3 fruit fly cellular contexts compared by ENCODE assay signal in the genomic region with DNA sequence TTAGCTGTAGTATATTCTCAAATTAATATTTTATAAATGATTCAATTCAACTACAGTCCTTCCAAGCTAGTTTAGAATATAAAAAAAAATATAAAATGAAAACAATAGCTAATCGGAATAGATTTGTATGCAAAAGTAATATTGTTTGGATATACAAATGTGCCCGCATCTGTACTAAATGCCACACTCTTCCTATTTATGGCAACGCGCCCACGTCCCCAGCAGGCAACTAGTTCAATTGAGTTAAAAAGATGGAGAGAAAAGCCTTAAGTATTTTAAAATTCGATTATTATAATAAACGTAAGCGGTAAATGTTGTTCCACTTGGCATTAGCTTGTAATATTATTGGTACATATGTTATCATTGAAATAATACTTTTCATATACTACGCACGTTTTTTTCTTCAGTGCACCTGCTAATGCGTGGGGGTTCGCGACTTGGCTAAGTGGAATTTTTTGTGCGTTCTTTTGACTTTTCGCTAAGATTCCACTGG.
A peak's percentile ranks its signal among the peaks of the same experiment; 100 is the strongest.
TF ChIP-seq lines count a peak whose summit lies in the region.

No protein-coding gene starts in this region.

TF ChIP-seq in whole organism, embryonic, 481 proteins besides CTCF, POLR2A, EP300 and RAD21 (continued from another document and continues in another):
- TF ChIP-seq CG2875 (GFP tag; optimal IDR thresholded peaks at IDR 0.05; lab: Kevin White, UChicago) (peak; percentile 27), CG8281 (tag; optimal IDR thresholded peaks at IDR 0.05; lab: Kevin White, UChicago) (peak; percentile 54), Deaf1 (tag; optimal IDR thresholded peaks at IDR 0.05; lab: Kevin White, UChicago) (peak; percentile 14), CG12299 (tag; optimal IDR thresholded peaks at IDR 0.05; lab: Kevin White, UChicago) (no peak), CG2116 (GFP tag; optimal IDR thresholded peaks at IDR 0.05; lab: Kevin White, UChicago) (no peak), CG7556 (GFP tag; optimal IDR thresholded peaks at IDR 0.05; lab: Kevin White, UChicago) (peak; percentile 65), zen2 (GFP tag; IDR thresholded peaks at IDR 0.05; lab: Robert Waterston, UW; ENCODE audit: partially characterized antibody) (no peak), CG2120 (GFP tag; optimal IDR thresholded peaks at IDR 0.05; lab: Kevin White, UChicago) (peak; percentile 74), CG32772 (GFP tag; IDR thresholded peaks at IDR 0.05; lab: Robert Waterston, UW) (peak; percentile 37; the same call in 1 of the 2 replicates), dpn (GFP tag; optimal IDR thresholded peaks at IDR 0.05; lab: Kevin White, UChicago) (peak; percentile 35 to 50), CG7271 (tag; optimal IDR thresholded peaks at IDR 0.05; lab: Kevin White, UChicago) (no peak), zfh1 (GFP tag; IDR thresholded peaks at IDR 0.05; lab: Robert Waterston, UW) (peak; percentile 23; the same call in 1 of the 3 replicates), Atf3 (GFP tag; optimal IDR thresholded peaks at IDR 0.05; lab: Kevin White, UChicago) (peak; percentile 20), eve (GFP tag; optimal IDR thresholded peaks at IDR 0.05; lab: Kevin White, UChicago) (peak in 1 of 2 experiments; percentile 84), CG10654 (GFP tag; optimal IDR thresholded peaks at IDR 0.05; lab: Kevin White, UChicago) (peak; percentile 48), yki (optimal IDR thresholded peaks at IDR 0.05; lab: Kevin White, UChicago) (no peak), CG14965 (GFP tag; optimal IDR thresholded peaks at IDR 0.05; lab: Kevin White, UChicago; ENCODE audit: borderline replicate concordance) (no peak), CG15601 (tag; optimal IDR thresholded peaks at IDR 0.05; lab: Kevin White, UChicago) (peak; percentile 57), CkIIα-i1 (GFP tag; IDR thresholded peaks at IDR 0.05; lab: Robert Waterston, UW) (no peak), pum (GFP tag; optimal IDR thresholded peaks at IDR 0.05; lab: Kevin White, UChicago) (peak; percentile 35), Nf-YA (GFP tag; IDR thresholded peaks at IDR 0.05; lab: Robert Waterston, UW) (no peak), CG18764 (GFP tag; optimal IDR thresholded peaks at IDR 0.05; lab: Kevin White, UChicago) (no peak), Lpt (GFP tag; optimal IDR thresholded peaks at IDR 0.05; lab: Kevin White, UChicago) (no peak), CG2199 (GFP tag; IDR thresholded peaks at IDR 0.05; lab: Robert Waterston, UW) (no peak), PHDP (tag; optimal IDR thresholded peaks at IDR 0.05; lab: Kevin White, UChicago) (peak; percentile 85), CG15696 (tag; optimal IDR thresholded peaks at IDR 0.05; lab: Kevin White, UChicago) (no peak), Tbp (GFP tag; optimal IDR thresholded peaks at IDR 0.05; lab: Kevin White, UChicago) (no peak), Gsc (GFP tag; IDR thresholded peaks at IDR 0.05; lab: Robert Waterston, UW) (no peak; the same call in 1 of the 2 replicates), Hr51 (GFP tag; optimal IDR thresholded peaks at IDR 0.05; lab: Kevin White, UChicago) (peak in 1 of 2 experiments; percentile 85), dm (GFP tag; optimal IDR thresholded peaks at IDR 0.05; lab: Kevin White, UChicago) (no peak), BtbVII (GFP tag; optimal IDR thresholded peaks at IDR 0.05; lab: Kevin White, UChicago) (peak; percentile 35), crc (GFP tag; optimal IDR thresholded peaks at IDR 0.05; lab: Kevin White, UChicago) (no peak), Dfd (GFP tag; optimal IDR thresholded peaks at IDR 0.05; lab: Kevin White, UChicago) (no peak), h (optimal IDR thresholded peaks at IDR 0.05; lab: Kevin White, UChicago) (no peak), ac (GFP tag; optimal IDR thresholded peaks at IDR 0.05; lab: Kevin White, UChicago) (no peak), Nf-YC (tag; optimal IDR thresholded peaks at IDR 0.05; lab: Kevin White, UChicago) (no peak), kay (GFP tag; optimal IDR thresholded peaks at IDR 0.05; lab: Kevin White, UChicago) (peak; percentile 22), CG4282 (GFP tag; optimal IDR thresholded peaks at IDR 0.05; lab: Kevin White, UChicago) (no peak), CG14014 (GFP tag; IDR thresholded peaks at IDR 0.05; lab: Robert Waterston, UW) (no peak), Ets65A (GFP tag; lab: Kevin White, UChicago) (peak; percentile 97), CG34376 (GFP tag; optimal IDR thresholded peaks at IDR 0.05; lab: Kevin White, UChicago) (no peak), CG6854 (GFP tag; optimal IDR thresholded peaks at IDR 0.05; lab: Kevin White, UChicago) (peak; percentile 40)

TF ChIP-seq in whole organism, prepupa, 60 proteins besides CTCF, POLR2A, EP300 and RAD21 (continued from another document):
- TF ChIP-seq Hr4 (GFP tag; optimal IDR thresholded peaks at IDR 0.05; lab: Kevin White, UChicago) (peak; percentile 78), ss (GFP tag; optimal IDR thresholded peaks at IDR 0.05; lab: Kevin White, UChicago) (no peak), salr (GFP tag; optimal IDR thresholded peaks at IDR 0.05; lab: Kevin White, UChicago) (peak in 1 of 2 experiments; percentile 66), dsx (GFP tag; optimal IDR thresholded peaks at IDR 0.05; lab: Kevin White, UChicago; ENCODE audit: poor library complexity, severe bottlenecking) (no peak), dac (GFP tag; optimal IDR thresholded peaks at IDR 0.05; lab: Kevin White, UChicago) (peak; percentile 55), lz (GFP tag; optimal IDR thresholded peaks at IDR 0.05; lab: Kevin White, UChicago) (no peak), CG8632 (GFP tag; optimal IDR thresholded peaks at IDR 0.05; lab: Kevin White, UChicago) (peak; percentile 11), Lpt (GFP tag; optimal IDR thresholded peaks at IDR 0.05; lab: Kevin White, UChicago) (peak; percentile 64), esn (GFP tag; optimal IDR thresholded peaks at IDR 0.05; lab: Kevin White, UChicago) (peak; percentile 5), Eip78C (GFP tag; lab: Kevin White, UChicago) (peak; percentile 79), CG6792 (GFP tag; optimal IDR thresholded peaks at IDR 0.05; lab: Kevin White, UChicago) (no peak), fd85E (GFP tag; optimal IDR thresholded peaks at IDR 0.05; lab: Kevin White, UChicago) (no peak), svp (GFP tag; lab: Kevin White, UChicago) (peak; percentile 41), CG3919 (GFP tag; optimal IDR thresholded peaks at IDR 0.05; lab: Kevin White, UChicago) (peak; percentile 19), Sox14 (GFP tag; optimal IDR thresholded peaks at IDR 0.05; lab: Kevin White, UChicago) (peak; percentile 36), Ets21C (GFP tag; optimal IDR thresholded peaks at IDR 0.05; lab: Kevin White, UChicago) (no peak), fd59A (GFP tag; optimal IDR thresholded peaks at IDR 0.05; lab: Kevin White, UChicago) (peak; percentile 15), CG16779 (tag; optimal IDR thresholded peaks at IDR 0.05; lab: Kevin White, UChicago) (peak; percentile 26), CG11294 (GFP tag; IDR thresholded peaks at IDR 0.05; lab: Robert Waterston, UW) (peak; percentile 22; the same call in 1 of the 2 replicates), CG11902 (GFP tag; optimal IDR thresholded peaks at IDR 0.05; lab: Kevin White, UChicago) (no peak), CG31627 (GFP tag; optimal IDR thresholded peaks at IDR 0.05; lab: Kevin White, UChicago) (no peak), net (GFP tag; optimal IDR thresholded peaks at IDR 0.05; lab: Kevin White, UChicago) (peak; percentile 45), CG15336 (GFP tag; IDR thresholded peaks at IDR 0.05; lab: Robert Waterston, UW) (peak; percentile 80), vri (GFP tag; optimal IDR thresholded peaks at IDR 0.05; lab: Kevin White, UChicago) (no peak), Sox15 (GFP tag; optimal IDR thresholded peaks at IDR 0.05; lab: Kevin White, UChicago) (no peak), Hr38 (GFP tag; optimal IDR thresholded peaks at IDR 0.05; lab: Kevin White, UChicago) (no peak), CG10631 (GFP tag; optimal IDR thresholded peaks at IDR 0.05; lab: Kevin White, UChicago) (peak; percentile 31), Ets96B (tag; optimal IDR thresholded peaks at IDR 0.05; lab: Kevin White, UChicago) (peak; percentile 33), CG8319 (GFP tag; optimal IDR thresholded peaks at IDR 0.05; lab: Kevin White, UChicago) (no peak), pdm3 (GFP tag; optimal IDR thresholded peaks at IDR 0.05; lab: Kevin White, UChicago) (peak; percentile 59), CG7368 (GFP tag; optimal IDR thresholded peaks at IDR 0.05; lab: Kevin White, UChicago) (no peak), Blimp-1 (GFP tag; optimal IDR thresholded peaks at IDR 0.05; lab: Kevin White, UChicago) (no peak), CG6163 (GFP tag; IDR thresholded peaks at IDR 0.05; lab: Robert Waterston, UW) (peak; percentile 55; the same call in 1 of the 3 replicates), Met (GFP tag; optimal IDR thresholded peaks at IDR 0.05; lab: Kevin White, UChicago) (peak; percentile 16), CG1621 (tag; optimal IDR thresholded peaks at IDR 0.05; lab: Kevin White, UChicago) (no peak), OdsH (GFP tag; optimal IDR thresholded peaks at IDR 0.05; lab: Kevin White, UChicago) (peak; percentile 48), CG10669 (GFP tag; optimal IDR thresholded peaks at IDR 0.05; lab: Kevin White, UChicago) (peak; percentile 9), CG8119 (GFP tag; IDR thresholded peaks at IDR 0.05; lab: Robert Waterston, UW) (peak; percentile 72), spab (GFP tag; optimal IDR thresholded peaks at IDR 0.05; lab: Kevin White, UChicago) (peak; percentile 5), Sox102F (GFP tag; optimal IDR thresholded peaks at IDR 0.05; lab: Kevin White, UChicago) (peak; percentile 6), CG3032 (tag; optimal IDR thresholded peaks at IDR 0.05; lab: Kevin White, UChicago) (peak; percentile 22)

TF ChIP-seq in whole organism, pupa, 21 proteins besides CTCF, POLR2A, EP300 and RAD21 (continued from another document):
- peak; percentile 40; the same call in 1 of the 2 replicates for TF ChIP-seq Ets98B (GFP tag; IDR thresholded peaks at IDR 0.05; lab: Robert Waterston, UW)
